Worm (Caenorhabditis elegans) whole organism, young adult: ENCODE data around the gene msh-5.

Experiments
- B0261.1 ChIP-seq: sonication (generic microtip); optimal IDR thresholded peaks from 2 replicates; lab custom pipeline; 2016; ENCODE audit warnings: mild to moderate bottlenecking, missing genetic modification characterization, moderate library complexity, missing compliant biosample characterization
- B0336.3 ChIP-seq: fragments of 200-800 bp; sonication (Bioruptor generic); IDR thresholded peaks from 2 replicates; pipeline ENCODE4 v1.3.6; 2022; ENCODE audit warnings: missing genetic modification characterization, missing compliant biosample characterization
- F10E7.11 ChIP-seq: sonication (generic microtip); optimal IDR thresholded peaks from 2 replicates; lab custom pipeline; 2017; ENCODE audit warnings: mild to moderate bottlenecking, missing genetic modification characterization, moderate library complexity, missing compliant biosample characterization
- F33H1.4 ChIP-seq: fragments of 200-800 bp; sonication (Bioruptor generic); IDR thresholded peaks from 2 replicates; pipeline ENCODE4 v1.3.6; 2022; ENCODE audit warnings: missing genetic modification reagents, missing genetic modification characterization, missing compliant biosample characterization
- F37B4.10 ChIP-seq: fragments of 200-800 bp; sonication (Bioruptor generic); IDR thresholded peaks from 2 replicates; pipeline ENCODE4 v1.3.6; 2022; ENCODE audit warnings: missing genetic modification characterization, missing compliant biosample characterization
- F49E8.2 ChIP-seq: sonication (generic microtip); optimal IDR thresholded peaks from 3 replicates; lab custom pipeline; 2017; ENCODE audit warnings: missing genetic modification characterization, mild to moderate bottlenecking, missing compliant biosample characterization, antibody characterized with exemption, moderate library complexity; ENCODE audit not compliant: insufficient read depth
- F57C9.4 ChIP-seq: sonication (generic microtip); optimal IDR thresholded peaks from 2 replicates; lab custom pipeline; 2017; ENCODE audit warnings: mild to moderate bottlenecking, missing genetic modification characterization, missing compliant biosample characterization
- K11D2.4 ChIP-seq: fragments of 200-800 bp; sonication (Bioruptor generic); IDR thresholded peaks from 2 replicates; pipeline ENCODE4 v1.3.6; 2022; ENCODE audit warnings: missing genetic modification reagents, missing genetic modification characterization, missing compliant biosample characterization
- K12H6.12 ChIP-seq: fragments of 200-800 bp; sonication (Bioruptor generic); optimal IDR thresholded peaks from 2 replicates; lab custom pipeline; 2018; ENCODE audit warnings: mild to moderate bottlenecking, missing genetic modification characterization, missing compliant biosample characterization
- Y56A3A.18 ChIP-seq: fragments of 200-800 bp; sonication (Bioruptor generic); IDR thresholded peaks from 2 replicates; pipeline ENCODE4 v1.3.6; 2022; ENCODE audit warnings: missing genetic modification reagents, missing genetic modification characterization, missing compliant biosample characterization
- attf-3 ChIP-seq: fragments of 200-800 bp; sonication (Bioruptor generic); conservative IDR thresholded peaks from 2 replicates; pipeline ENCODE4 v1.3.6; 2022; ENCODE audit warnings: missing genetic modification reagents, missing genetic modification characterization, missing compliant biosample characterization
- cebp-2 ChIP-seq: fragments of 200-800 bp; sonication (Bioruptor generic); IDR thresholded peaks from 2 replicates; pipeline ENCODE4 v1.3.6; 2022; ENCODE audit warnings: missing genetic modification characterization, missing compliant biosample characterization
- ceh-100 ChIP-seq: fragments of 200-800 bp; sonication (Bioruptor generic); IDR thresholded peaks from 2 replicates; pipeline ENCODE4 v1.3.6; 2022; ENCODE audit warnings: missing genetic modification reagents, missing genetic modification characterization, missing compliant biosample characterization
- egl-18 ChIP-seq: fragments of 200-800 bp; sonication (Bioruptor generic); IDR thresholded peaks from 2 replicates; pipeline ENCODE4 v1.3.6; 2022; ENCODE audit warnings: missing genetic modification reagents, missing genetic modification characterization, missing compliant biosample characterization
- egl-44 ChIP-seq: fragments of 200-800 bp; sonication (Bioruptor generic); IDR thresholded peaks from 2 replicates; pipeline ENCODE4 v1.3.6; 2022; ENCODE audit warnings: missing genetic modification reagents, missing genetic modification characterization, missing compliant biosample characterization
- ets-4 ChIP-seq: fragments of 200-800 bp; sonication (Bioruptor generic); optimal IDR thresholded peaks from 2 replicates; lab custom pipeline; 2018; ENCODE audit warnings: mild to moderate bottlenecking, missing genetic modification characterization, missing compliant biosample characterization
- gei-17 ChIP-seq: fragments of 200-800 bp; sonication (Bioruptor generic); optimal IDR thresholded peaks from 2 replicates; lab custom pipeline; 2018; ENCODE audit warnings: mild to moderate bottlenecking, missing genetic modification characterization, missing compliant biosample characterization
- hlh-26 ChIP-seq: fragments of 200-800 bp; sonication (Bioruptor generic); conservative IDR thresholded peaks from 2 replicates; pipeline ENCODE4 v1.3.6; 2022; ENCODE audit warnings: missing genetic modification reagents, missing genetic modification characterization, missing compliant biosample characterization
- hmg-1.2 ChIP-seq: fragments of 200-800 bp; sonication (Bioruptor generic); IDR thresholded peaks from 2 replicates; pipeline ENCODE4 v1.3.6; 2022; ENCODE audit warnings: missing genetic modification reagents, missing genetic modification characterization, missing compliant biosample characterization
- hrde-1 ChIP-seq: sonication (generic microtip); optimal IDR thresholded peaks from 2 replicates; lab custom pipeline; 2016; ENCODE audit warnings: missing genetic modification characterization, mild to moderate bottlenecking, missing compliant biosample characterization, moderate library complexity, missing genotype, missing genetic modification reagents, borderline replicate concordance
- lag-1 ChIP-seq: fragments of 200-800 bp; sonication (Bioruptor generic); IDR thresholded peaks from 2 replicates; pipeline ENCODE4 v1.3.6; 2022; ENCODE audit warnings: missing genetic modification reagents, missing genetic modification characterization, missing compliant biosample characterization
- mcd-1 ChIP-seq: fragments of 200-800 bp; sonication (Bioruptor generic); IDR thresholded peaks from 2 replicates; pipeline ENCODE4 v1.3.6; 2022; ENCODE audit warnings: missing genetic modification reagents, missing genetic modification characterization, missing compliant biosample characterization
- nfya-2 ChIP-seq: fragments of 200-800 bp; sonication (Bioruptor generic); IDR thresholded peaks from 2 replicates; pipeline ENCODE4 v1.3.6; 2022; ENCODE audit warnings: missing genetic modification reagents, missing genetic modification characterization, missing compliant biosample characterization
- nhr-27 ChIP-seq: fragments of 200-800 bp; sonication (Bioruptor generic); optimal IDR thresholded peaks from 2 replicates; lab custom pipeline; 2018; ENCODE audit warnings: mild to moderate bottlenecking, missing genetic modification characterization, moderate library complexity, missing compliant biosample characterization
- nhr-90 ChIP-seq: sonication (generic microtip); optimal IDR thresholded peaks from 2 replicates; lab custom pipeline; 2016; ENCODE audit warnings: missing genotype, mild to moderate bottlenecking, missing genetic modification characterization, missing compliant biosample characterization
- pha-4 ChIP-seq: fragments of 150-350 bp; sonication (generic microtip); optimal IDR thresholded peaks from 2 replicates; lab custom pipeline; 2014; ENCODE audit warnings: missing biosample characterization, missing genetic modification reagents, missing genetic modification characterization
- rcor-1 ChIP-seq: fragments of 200-800 bp; sonication (Bioruptor generic); IDR thresholded peaks from 2 replicates; pipeline ENCODE4 v1.3.6; 2022; ENCODE audit warnings: missing genetic modification reagents, missing genetic modification characterization, missing compliant biosample characterization
- repo-1 ChIP-seq: sonication (generic microtip); optimal IDR thresholded peaks from 2 replicates; lab custom pipeline; 2017; ENCODE audit warnings: mild to moderate bottlenecking, missing genetic modification characterization, missing compliant biosample characterization
- rpc-1 ChIP-seq, 2 experiments: fragments of 150-350 bp in 1 of 2; sonication (generic microtip) in 1 of 2; optimal IDR thresholded peaks; 2 replicates each; lab custom pipeline; 2014 to 2018; ENCODE audit warnings: missing biosample characterization in 1 of 2, missing genetic modification characterization in 1 of 2, missing genetic modification reagents in 1 of 2, missing genotype in 1 of 2
- sea-2 ChIP-seq: fragments of 200-800 bp; sonication (Bioruptor generic); IDR thresholded peaks from 2 replicates; pipeline ENCODE4 v1.3.6; 2022; ENCODE audit warnings: missing genetic modification characterization, missing compliant biosample characterization
- snpc-1.3 ChIP-seq: sonication (generic microtip); optimal IDR thresholded peaks from 2 replicates; lab custom pipeline; 2017; ENCODE audit warnings: missing genetic modification characterization, mild to moderate bottlenecking, missing compliant biosample characterization, antibody characterized with exemption, moderate library complexity, missing genotype, missing genetic modification reagents; ENCODE audit not compliant: insufficient read depth
- somi-1 ChIP-seq: fragments of 200-800 bp; sonication (Bioruptor generic); optimal IDR thresholded peaks from 2 replicates; lab custom pipeline; 2018; ENCODE audit warnings: mild to moderate bottlenecking, missing genetic modification characterization, missing compliant biosample characterization
- zim-3 ChIP-seq: sonication (generic microtip); optimal IDR thresholded peaks from 2 replicates; lab custom pipeline; 2017; ENCODE audit warnings: mild to moderate bottlenecking, missing genetic modification characterization, moderate library complexity, missing compliant biosample characterization
- ztf-22 ChIP-seq: fragments of 200-800 bp; sonication (Bioruptor generic); optimal IDR thresholded peaks from 2 replicates; lab custom pipeline; 2018; ENCODE audit warnings: mild to moderate bottlenecking, missing genetic modification characterization, moderate library complexity, missing compliant biosample characterization
- ztf-25 ChIP-seq: fragments of 200-800 bp; sonication (Bioruptor generic); IDR thresholded peaks from 2 replicates; pipeline ENCODE4 v1.3.6; 2022; ENCODE audit warnings: missing genetic modification reagents, missing genetic modification characterization, missing compliant biosample characterization
- ztf-26 ChIP-seq: sonication (generic microtip); optimal IDR thresholded peaks from 2 replicates; lab custom pipeline; 2017; ENCODE audit warnings: missing genetic modification characterization, missing compliant biosample characterization
- ztf-6 ChIP-seq: fragments of 200-800 bp; sonication (Bioruptor generic); IDR thresholded peaks from 2 replicates; pipeline ENCODE4 v1.3.6; 2022; ENCODE audit warnings: missing genetic modification reagents, missing genetic modification characterization, missing compliant biosample characterization

The msh-5 gene

ce11 chrIV:13179295-13179694 lies 24.3 kb downstream of the msh-5 start, which contains the start of gene lev-1:
lev-1 (minus strand) TSS chrIV:13179395.
- TF ChIP-seq rpc-1 (optimal IDR thresholded peaks at IDR 0.05; lab: Kevin White, UChicago) (no peak), rpc-1 (tag; optimal IDR thresholded peaks at IDR 0.05; lab: Kevin White, UChicago) (no peak), sea-2 (GFP tag; lab: Robert Waterston, UW) (no peak), K11D2.4 (GFP tag; lab: Robert Waterston, UW) (no peak)

DNA sequence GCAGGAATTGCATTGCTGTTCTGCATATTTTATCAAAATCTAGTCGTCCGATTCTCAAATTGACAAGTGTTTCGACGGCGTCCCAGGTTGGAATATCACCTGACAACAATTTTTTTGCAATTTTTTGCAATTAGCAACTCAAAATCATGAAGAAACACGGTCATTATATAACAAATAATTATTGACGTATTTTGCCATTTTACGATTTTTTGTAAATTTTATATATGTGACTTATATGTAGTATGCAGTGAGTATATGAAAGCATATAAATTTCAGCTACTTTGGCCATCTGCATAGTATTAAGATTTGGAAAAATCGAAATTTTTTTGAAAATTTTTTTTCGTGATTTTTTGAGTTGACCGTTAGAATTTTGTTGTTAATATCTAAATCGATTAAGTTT lies 25.7 kb downstream of the msh-5 start, which contains the start of gene F58D2.3:
Gene F58D2.3 (minus strand): TSS at position 101 of the 400 bp plus-strand sequence.
- TF ChIP-seq F49E8.2 (tag; lab: Kevin White, UChicago) (no peak), ets-4 (no peak), egl-44 (GFP tag; lab: Robert Waterston, UW) (no peak), F37B4.10 (GFP tag; lab: Robert Waterston, UW) (no peak), ceh-100 (no peak), B0336.3 (GFP tag; lab: Robert Waterston, UW) (no peak), rcor-1 (GFP tag; lab: Robert Waterston, UW) (no peak), nhr-27 (tag; lab: Kevin White, UChicago) (no peak), ztf-26 (tag; lab: Kevin White, UChicago) (no peak), egl-18 (GFP tag; lab: Robert Waterston, UW) (no peak), pha-4 (no peak), ztf-25 (no peak), Y56A3A.18 (GFP tag; lab: Robert Waterston, UW) (no peak), snpc-1.3 (tag; lab: Kevin White, UChicago) (no peak), somi-1 (GFP tag; lab: Kevin White, UChicago) (no peak), hlh-26 (GFP tag; lab: Robert Waterston, UW) (no peak), nfya-2 (GFP tag; lab: Robert Waterston, UW) (no peak), ztf-22 (GFP tag; lab: Kevin White, UChicago) (no peak), K12H6.12 (tag; lab: Kevin White, UChicago) (no peak), F10E7.11 (no peak)
- TF ChIP-seq, all 124 proteins: peak for 0

DNA sequence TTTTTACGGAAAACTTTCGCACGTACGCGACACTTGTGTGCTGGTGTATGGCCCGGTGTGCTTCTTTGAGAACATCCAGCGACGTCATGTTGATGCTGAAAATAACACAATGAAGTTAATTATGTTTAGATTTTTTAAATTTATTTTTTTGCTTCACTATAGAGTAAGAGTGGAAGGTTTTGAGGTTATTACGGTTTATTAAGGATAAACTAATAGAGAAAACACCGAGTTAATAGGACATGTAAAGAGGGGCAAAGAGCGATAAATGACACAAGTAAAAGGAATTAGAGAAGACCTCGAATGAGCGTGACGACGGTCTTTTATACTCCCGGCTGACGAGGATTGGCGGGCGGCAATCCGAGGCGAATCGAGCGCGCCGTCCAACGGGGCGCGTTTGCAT lies 33.9 kb downstream of the msh-5 start, which contains the start of gene F58D2.4:
Gene F58D2.4 (minus strand): TSS at position 101 of the 400 bp plus-strand sequence.
- TF ChIP-seq attf-3 (no peak), repo-1 (tag; lab: Kevin White, UChicago) (no peak), F10E7.11 (no peak), hmg-1.2 (GFP tag; lab: Robert Waterston, UW) (no peak), snpc-1.3 (tag; lab: Kevin White, UChicago) (no peak), ztf-6 (GFP tag; lab: Robert Waterston, UW) (no peak), lag-1 (GFP tag; lab: Robert Waterston, UW) (no peak), zim-3 (tag; lab: Kevin White, UChicago) (no peak), cebp-2 (no peak), pha-4 (no peak)

DNA sequence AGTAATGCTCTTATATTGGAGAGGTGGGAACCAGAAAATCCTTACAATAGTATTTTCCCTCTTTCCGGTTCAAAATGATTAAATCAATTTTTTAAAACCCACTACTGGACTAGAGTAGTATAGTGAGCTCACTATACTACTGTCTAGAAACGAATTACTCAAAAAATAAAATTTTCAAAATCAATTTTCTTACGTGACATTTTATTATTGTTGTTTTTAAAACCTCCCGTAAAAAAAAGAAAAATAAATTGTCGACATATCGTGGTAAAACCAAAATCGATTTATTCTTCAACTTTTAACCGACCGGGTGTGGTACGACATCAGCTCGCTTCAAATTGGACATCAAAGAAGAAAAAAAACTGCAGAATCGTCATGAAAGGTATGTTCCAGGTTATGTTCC lies 34.4 kb downstream of the msh-5 start, which contains the start of gene F58D2.2:
Gene F58D2.2 (plus strand): TSS at position 301 of the 400 bp plus-strand sequence.
- no peak for TF ChIP-seq hlh-26 (GFP tag; lab: Robert Waterston, UW)
- no peak for TF ChIP-seq gei-17
- no peak for TF ChIP-seq ets-4
- TF ChIP-seq mcd-1 (GFP tag; lab: Robert Waterston, UW), result no peak
- no peak for TF ChIP-seq F33H1.4 (GFP tag; lab: Robert Waterston, UW)
- no peak for TF ChIP-seq hrde-1 (tag; lab: Kevin White, UChicago)
- TF ChIP-seq nhr-90, result no peak
- TF ChIP-seq nhr-27 (tag; lab: Kevin White, UChicago), result no peak
- TF ChIP-seq F57C9.4 (tag; lab: Kevin White, UChicago), result no peak
- no peak for TF ChIP-seq B0261.1
